Worm (Caenorhabditis elegans) whole organism, mixed stage, embryonic: ENCODE results near the gene srw-21.

Experiments used
- bed-3 ChIP-seq: fragments of 200-800 bp; sonication (Bioruptor generic); optimal IDR thresholded peaks from 3 replicates; lab custom pipeline; 2018; ENCODE audit warnings: mild to moderate bottlenecking, missing genetic modification characterization, moderate library complexity, missing compliant biosample characterization
- blmp-1 ChIP-seq: fragments of 150-350 bp; optimal IDR thresholded peaks from 2 replicates; lab custom pipeline; 2014; ENCODE audit warnings: missing biosample characterization, missing genetic modification characterization
- ceh-39 ChIP-seq: fragments of 150-350 bp; optimal IDR thresholded peaks from 2 replicates; lab custom pipeline; 2014; ENCODE audit warnings: missing biosample characterization, missing genetic modification characterization
- ceh-43 ChIP-seq: fragments of 200-800 bp; sonication (Bioruptor generic); optimal IDR thresholded peaks from 2 replicates; lab custom pipeline; 2018; ENCODE audit warnings: mild to moderate bottlenecking, missing genetic modification characterization, moderate library complexity, missing compliant biosample characterization
- ceh-83 ChIP-seq: fragments of 200-800 bp; sonication (Bioruptor generic); optimal IDR thresholded peaks from 2 replicates; lab custom pipeline; 2018; ENCODE audit warnings: mild to moderate bottlenecking, missing genetic modification characterization, missing compliant biosample characterization
- ces-1 ChIP-seq: fragments of 150-350 bp; optimal IDR thresholded peaks from 2 replicates; lab custom pipeline; 2014; ENCODE audit warnings: missing biosample characterization, missing genetic modification reagents, missing genetic modification characterization
- cnd-1 ChIP-seq: fragments of 200-800 bp; sonication (Bioruptor generic); optimal IDR thresholded peaks from 2 replicates; lab custom pipeline; 2018; ENCODE audit warnings: mild to moderate bottlenecking, missing genetic modification characterization, missing compliant biosample characterization
- drap-1 ChIP-seq: fragments of 200-800 bp; sonication (Bioruptor generic); optimal IDR thresholded peaks from 3 replicates; lab custom pipeline; 2018; ENCODE audit warnings: mild to moderate bottlenecking, missing genetic modification characterization, missing compliant biosample characterization
- elt-1 ChIP-seq: sonication (generic microtip); optimal IDR thresholded peaks from 2 replicates; lab custom pipeline; 2017; ENCODE audit warnings: missing genetic modification characterization, mild to moderate bottlenecking, missing compliant biosample characterization, antibody characterized with exemption, moderate library complexity, borderline replicate concordance; ENCODE audit not compliant: insufficient read depth
- elt-3 ChIP-seq: fragments of 150-350 bp; optimal IDR thresholded peaks from 2 replicates; lab custom pipeline; 2014; ENCODE audit warnings: missing biosample characterization, missing genetic modification characterization
- flh-1 ChIP-seq: fragments of 200-800 bp; sonication (Bioruptor generic); optimal IDR thresholded peaks from 2 replicates; lab custom pipeline; 2018; ENCODE audit warnings: mild to moderate bottlenecking, missing genetic modification characterization, moderate library complexity, missing compliant biosample characterization
- ham-2 ChIP-seq: fragments of 200-800 bp; sonication (Bioruptor generic); optimal IDR thresholded peaks from 2 replicates; lab custom pipeline; 2018; ENCODE audit warnings: mild to moderate bottlenecking, missing genetic modification characterization, missing compliant biosample characterization
- hlh-1 ChIP-seq: fragments of 150-350 bp; optimal IDR thresholded peaks from 2 replicates; lab custom pipeline; 2014; ENCODE audit warnings: missing biosample characterization, missing genetic modification reagents, missing genetic modification characterization
- lin-13 ChIP-seq: fragments of 150-350 bp; optimal IDR thresholded peaks from 2 replicates; lab custom pipeline; 2014; ENCODE audit warnings: missing biosample characterization, missing genetic modification characterization
- lin-32 ChIP-seq: fragments of 200-800 bp; sonication (Bioruptor generic); optimal IDR thresholded peaks from 2 replicates; lab custom pipeline; 2018; ENCODE audit warnings: mild to moderate bottlenecking, missing genetic modification characterization, missing compliant biosample characterization
- lsy-2 ChIP-seq: fragments of 150-350 bp; optimal IDR thresholded peaks from 2 replicates; lab custom pipeline; 2014; ENCODE audit warnings: missing biosample characterization, missing genetic modification characterization
- mab-5 ChIP-seq: fragments of 150-350 bp; optimal IDR thresholded peaks from 2 replicates; lab custom pipeline; 2014; ENCODE audit warnings: missing biosample characterization, missing genetic modification characterization
- mep-1 ChIP-seq: fragments of 150-350 bp; optimal IDR thresholded peaks from 2 replicates; lab custom pipeline; 2017; ENCODE audit warnings: missing biosample characterization, missing genetic modification reagents, missing genetic modification characterization, inconsistent platforms
- mls-2 ChIP-seq: sonication (generic microtip); optimal IDR thresholded peaks from 2 replicates; lab custom pipeline; 2016; ENCODE audit warnings: mild to moderate bottlenecking, missing genetic modification characterization, moderate library complexity, missing compliant biosample characterization
- nhr-2 ChIP-seq: fragments of 150-350 bp; optimal IDR thresholded peaks from 2 replicates; lab custom pipeline; 2014; ENCODE audit warnings: missing biosample characterization, missing genetic modification characterization
- nhr-237 ChIP-seq: fragments of 150-350 bp; optimal IDR thresholded peaks from 2 replicates; lab custom pipeline; 2014; ENCODE audit warnings: missing biosample characterization, missing genetic modification characterization
- nhr-28 ChIP-seq: fragments of 150-350 bp; optimal IDR thresholded peaks from 2 replicates; lab custom pipeline; 2014; ENCODE audit warnings: missing biosample characterization, missing genetic modification characterization
- nhr-76 ChIP-seq: sonication (generic microtip); optimal IDR thresholded peaks from 2 replicates; lab custom pipeline; 2017; ENCODE audit warnings: missing biosample characterization, missing genetic modification characterization
- pha-4 ChIP-seq: fragments of 150-350 bp; optimal IDR thresholded peaks from 2 replicates; lab custom pipeline; 2018; ENCODE audit warnings: missing biosample characterization, missing genetic modification reagents, missing genetic modification characterization
- sem-2 ChIP-seq: fragments of 200-800 bp; sonication (Bioruptor generic); optimal IDR thresholded peaks from 2 replicates; lab custom pipeline; 2018; ENCODE audit warnings: mild to moderate bottlenecking, missing genetic modification characterization, missing compliant biosample characterization
- snpc-4 ChIP-seq: fragments of 150-350 bp; optimal IDR thresholded peaks from 2 replicates; lab custom pipeline; 2014; ENCODE audit warnings: missing biosample characterization, missing genetic modification characterization
- sptf-1 ChIP-seq: sonication (generic microtip); optimal IDR thresholded peaks from 2 replicates; lab custom pipeline; 2017; ENCODE audit warnings: mild to moderate bottlenecking, missing genetic modification characterization, moderate library complexity, missing compliant biosample characterization
- tbx-8 ChIP-seq: fragments of 200-800 bp; sonication (Bioruptor generic); optimal IDR thresholded peaks from 2 replicates; lab custom pipeline; 2018; ENCODE audit warnings: mild to moderate bottlenecking, missing genetic modification characterization, moderate library complexity, missing compliant biosample characterization
- unc-120 ChIP-seq: sonication (generic microtip); optimal IDR thresholded peaks from 2 replicates; lab custom pipeline; 2017; ENCODE audit warnings: missing genetic modification characterization, missing compliant biosample characterization; ENCODE audit not compliant: poor library complexity, severe bottlenecking
- unc-39 ChIP-seq: fragments of 150-350 bp; optimal IDR thresholded peaks from 2 replicates; lab custom pipeline; 2014; ENCODE audit warnings: missing biosample characterization, missing genetic modification characterization
- unc-62 ChIP-seq: fragments of 150-350 bp; optimal IDR thresholded peaks from 2 replicates; lab custom pipeline; 2014; ENCODE audit warnings: missing biosample characterization, missing genetic modification reagents, missing genetic modification characterization
- zip-8 ChIP-seq: fragments of 150-350 bp; optimal IDR thresholded peaks from 2 replicates; lab custom pipeline; 2014; ENCODE audit warnings: missing biosample characterization, missing genetic modification characterization
- ztf-11 ChIP-seq: fragments of 150-350 bp; optimal IDR thresholded peaks from 2 replicates; lab custom pipeline; 2014; ENCODE audit warnings: missing biosample characterization, missing genetic modification characterization

Gene srw-21

ce11 chrV:15471029-15471428, 16.8 kb upstream of the srw-21 start, which contains the start of gene dpf-1:
TSS of gene dpf-1 (plus strand) at chrV:15471329.
- TF ChIP-seq drap-1 (no peak), lin-13 (tag; lab: Kevin White, UChicago) (no peak), sptf-1 (no peak), hlh-1 (no peak), elt-3 (tag; lab: Kevin White, UChicago) (no peak), ham-2 (GFP tag; lab: Kevin White, UChicago) (no peak), lsy-2 (tag; lab: Kevin White, UChicago) (no peak), ces-1 (no peak), mls-2 (no peak), ztf-11 (no peak), pha-4 (tag; lab: Kevin White, UChicago) (no peak)

ce11 chrV:15478597-15478996, 9.3 kb upstream of the srw-21 start, which contains the start of gene C06B8.2:
TSS of gene C06B8.2 (minus strand) at chrV:15478749.
- TF ChIP-seq flh-1 (GFP tag; lab: Kevin White, UChicago) (no peak), unc-39 (tag; lab: Kevin White, UChicago) (no peak), nhr-237 (tag; lab: Kevin White, UChicago) (no peak), snpc-4 (tag; lab: Kevin White, UChicago) (no peak), nhr-76 (tag; lab: Kevin White, UChicago) (no peak), hlh-1 (no peak), ztf-11 (no peak), bed-3 (no peak), lin-32 (GFP tag; lab: Kevin White, UChicago) (no peak), drap-1 (no peak), ces-1 (no peak), mep-1 (tag; lab: Kevin White, UChicago) (no peak), ceh-83 (no peak), pha-4 (tag; lab: Kevin White, UChicago) (no peak), cnd-1 (tag; lab: Kevin White, UChicago) (no peak), tbx-8 (GFP tag; lab: Kevin White, UChicago) (no peak), ceh-39 (no peak), zip-8 (no peak)
- TF ChIP-seq, all 35 proteins: peak for 0

- TF ChIP-seq elt-1 (tag; lab: Kevin White, UChicago) (no peak), cnd-1 (tag; lab: Kevin White, UChicago) (no peak)
These were observed 8.8 kb upstream of the srw-21 start for ce11 chrV:15479107-15479506.

ce11 chrV:15479825-15480224, 8.0 kb upstream of the srw-21 start:
- no peak for TF ChIP-seq sem-2 (GFP tag; lab: Kevin White, UChicago)
- TF ChIP-seq mab-5 = no peak
- no peak for TF ChIP-seq unc-62
- TF ChIP-seq lsy-2 (tag; lab: Kevin White, UChicago) = no peak
- no peak for TF ChIP-seq lin-13 (tag; lab: Kevin White, UChicago)
- no peak for TF ChIP-seq flh-1 (GFP tag; lab: Kevin White, UChicago)
- no peak for TF ChIP-seq blmp-1 (tag; lab: Kevin White, UChicago)
- TF ChIP-seq unc-120 (tag; lab: Kevin White, UChicago) = no peak
- TF ChIP-seq nhr-28 = no peak
- TF ChIP-seq mls-2 = no peak
- TF ChIP-seq bed-3 = no peak
- TF ChIP-seq snpc-4 (tag; lab: Kevin White, UChicago) = no peak
- TF ChIP-seq mep-1 (tag; lab: Kevin White, UChicago) = no peak
- TF ChIP-seq ceh-43 (GFP tag; lab: Kevin White, UChicago) = no peak
- no peak for TF ChIP-seq pha-4 (tag; lab: Kevin White, UChicago)
- no peak for TF ChIP-seq tbx-8 (GFP tag; lab: Kevin White, UChicago)
- TF ChIP-seq cnd-1 (tag; lab: Kevin White, UChicago) = no peak
- no peak for TF ChIP-seq elt-1 (tag; lab: Kevin White, UChicago)
- no peak for TF ChIP-seq unc-39 (tag; lab: Kevin White, UChicago)
- TF ChIP-seq hlh-1 = no peak

- no peak for TF ChIP-seq mls-2
- TF ChIP-seq elt-1 (tag; lab: Kevin White, UChicago) = no peak
- no peak for TF ChIP-seq unc-62
- TF ChIP-seq bed-3 = no peak
- no peak for TF ChIP-seq cnd-1 (tag; lab: Kevin White, UChicago)
- no peak for TF ChIP-seq lin-32 (GFP tag; lab: Kevin White, UChicago)
- TF ChIP-seq tbx-8 (GFP tag; lab: Kevin White, UChicago) = no peak
- no peak for TF ChIP-seq pha-4 (tag; lab: Kevin White, UChicago)
- TF ChIP-seq unc-39 (tag; lab: Kevin White, UChicago) = no peak
- no peak for TF ChIP-seq nhr-2 (tag; lab: Kevin White, UChicago)
- no peak for TF ChIP-seq sptf-1
- TF ChIP-seq sem-2 (GFP tag; lab: Kevin White, UChicago) = no peak
These were observed 7.3 kb upstream of the srw-21 start for ce11 chrV:15480505-15481075.
